Worm (Caenorhabditis elegans) whole organism, L4 larva: ENCODE results near the gene C04C3.7.
A peak's percentile ranks its signal among the peaks of the same experiment; 100 is the strongest.

Experiments
- F26F4.8 ChIP-seq: fragments of 200-800 bp; sonication (Bioruptor generic); conservative IDR thresholded peaks from 2 replicates; pipeline ENCODE4 v1.3.6; 2022; ENCODE audit warnings: missing genetic modification characterization, missing compliant biosample characterization
- F37D6.2 ChIP-seq: sonication (generic microtip); optimal IDR thresholded peaks from 2 replicates; lab custom pipeline; 2016; ENCODE audit warnings: mild to moderate bottlenecking, missing genetic modification characterization, missing compliant biosample characterization
- T20F7.1 ChIP-seq: fragments of 200-800 bp; sonication (Bioruptor generic); optimal IDR thresholded peaks from 2 replicates; lab custom pipeline; 2018; ENCODE audit warnings: mild to moderate bottlenecking, missing genetic modification characterization, missing compliant biosample characterization
- Y48G9A.11 ChIP-seq: fragments of 200-800 bp; sonication (Bioruptor generic); IDR thresholded peaks from 2 replicates; pipeline ENCODE4 v1.3.6; 2022; ENCODE audit warnings: missing genetic modification reagents, missing genetic modification characterization, missing compliant biosample characterization
- Y75B8A.6 ChIP-seq: fragments of 200-800 bp; sonication (Bioruptor generic); IDR thresholded peaks from 2 replicates; pipeline ENCODE4 v1.3.6; 2022; ENCODE audit warnings: missing genetic modification reagents, missing genetic modification characterization, missing compliant biosample characterization
- ZK337.2 ChIP-seq: fragments of 200-800 bp; sonication (Bioruptor generic); IDR thresholded peaks from 2 replicates; pipeline ENCODE4 v1.3.6; 2022; ENCODE audit warnings: missing genetic modification reagents, missing genetic modification characterization, missing compliant biosample characterization
- arid-1 ChIP-seq: fragments of 200-800 bp; sonication (Bioruptor generic); conservative IDR thresholded peaks from 2 replicates; pipeline ENCODE4 v1.3.6; 2022; ENCODE audit warnings: missing genetic modification reagents, missing genetic modification characterization, missing compliant biosample characterization
- ceh-28 ChIP-seq: fragments of 150-350 bp; optimal IDR thresholded peaks from 2 replicates; lab custom pipeline; 2014; ENCODE audit warnings: missing biosample characterization, missing genetic modification reagents, missing genetic modification characterization
- ceh-82 ChIP-seq: sonication (generic microtip); optimal IDR thresholded peaks from 2 replicates; lab custom pipeline; 2017; ENCODE audit warnings: missing biosample characterization, missing genetic modification characterization
- daf-12 ChIP-seq: fragments of 150-350 bp; optimal IDR thresholded peaks from 2 replicates; lab custom pipeline; 2014; ENCODE audit warnings: missing biosample characterization, missing genetic modification reagents, missing genetic modification characterization
- daf-19 ChIP-seq: fragments of 200-800 bp; sonication (Bioruptor generic); conservative IDR thresholded peaks from 2 replicates; pipeline ENCODE4 v1.3.6; 2022; ENCODE audit warnings: missing genetic modification characterization, missing compliant biosample characterization
- dmd-6 ChIP-seq: fragments of 200-800 bp; sonication (Bioruptor generic); IDR thresholded peaks from 2 replicates; pipeline ENCODE4 v1.3.6; 2022; ENCODE audit warnings: missing genetic modification reagents, missing genetic modification characterization, missing compliant biosample characterization
- duxl-1 ChIP-seq: sonication (generic microtip); optimal IDR thresholded peaks from 2 replicates; lab custom pipeline; 2016; ENCODE audit warnings: mild to moderate bottlenecking, missing genetic modification characterization, moderate library complexity, missing compliant biosample characterization; ENCODE audit not compliant: poor library complexity
- egl-43 ChIP-seq: fragments of 200-800 bp; sonication (Bioruptor generic); IDR thresholded peaks from 2 replicates; pipeline ENCODE4 v1.3.6; 2022; ENCODE audit warnings: missing genetic modification reagents, missing genetic modification characterization, missing compliant biosample characterization
- lin-1 ChIP-seq: fragments of 200-800 bp; sonication (Bioruptor generic); IDR thresholded peaks from 2 replicates; pipeline ENCODE4 v1.3.6; 2022; ENCODE audit warnings: missing genetic modification reagents, missing genetic modification characterization, missing compliant biosample characterization
- madf-9 ChIP-seq: fragments of 200-800 bp; sonication (Bioruptor generic); conservative IDR thresholded peaks from 2 replicates; pipeline ENCODE4 v1.3.6; 2022; ENCODE audit warnings: missing genetic modification reagents, missing genetic modification characterization, missing compliant biosample characterization
- mdt-29 ChIP-seq: fragments of 200-800 bp; sonication (Bioruptor generic); IDR thresholded peaks from 2 replicates; pipeline ENCODE4 v1.3.6; 2022; ENCODE audit warnings: missing genetic modification reagents, missing genetic modification characterization, missing compliant biosample characterization
- mes-2 ChIP-seq: sonication (generic microtip); optimal IDR thresholded peaks from 2 replicates; lab custom pipeline; 2016; ENCODE audit warnings: missing genotype, mild to moderate bottlenecking, missing genetic modification characterization, missing compliant biosample characterization; ENCODE audit not compliant: poor library complexity, severe bottlenecking
- mxl-3 ChIP-seq: fragments of 200-800 bp; sonication (Bioruptor generic); optimal IDR thresholded peaks from 2 replicates; lab custom pipeline; 2018; ENCODE audit warnings: mild to moderate bottlenecking, missing genetic modification characterization, missing compliant biosample characterization
- nhr-11 ChIP-seq: fragments of 150-350 bp; optimal IDR thresholded peaks from 2 replicates; lab custom pipeline; 2014; ENCODE audit warnings: missing biosample characterization, missing genetic modification characterization
- nhr-25 ChIP-seq: sonication (generic microtip); optimal IDR thresholded peaks from 2 replicates; lab custom pipeline; 2017; ENCODE audit warnings: missing genetic modification characterization, mild to moderate bottlenecking, missing compliant biosample characterization, antibody characterized with exemption, moderate library complexity, borderline replicate concordance; ENCODE audit not compliant: insufficient read depth
- nhr-6 ChIP-seq: fragments of 150-350 bp; optimal IDR thresholded peaks from 2 replicates; lab custom pipeline; 2014; ENCODE audit warnings: missing biosample characterization, missing genetic modification characterization
- pqm-1 ChIP-seq: sonication (generic microtip); optimal IDR thresholded peaks from 2 replicates; lab custom pipeline; 2017; ENCODE audit warnings: missing biosample characterization, missing genetic modification characterization
- saeg-2 ChIP-seq: fragments of 200-800 bp; sonication (Bioruptor generic); IDR thresholded peaks from 2 replicates; pipeline ENCODE4 v1.3.6; 2022; ENCODE audit warnings: missing genetic modification reagents, missing genetic modification characterization, missing compliant biosample characterization
- set-16 ChIP-seq: fragments of 200-800 bp; sonication (Bioruptor generic); IDR thresholded peaks from 2 replicates; pipeline ENCODE4 v1.3.6; 2022; ENCODE audit warnings: missing genetic modification reagents, missing genetic modification characterization, missing compliant biosample characterization
- skn-1 ChIP-seq: fragments of 150-350 bp; optimal IDR thresholded peaks from 2 replicates; lab custom pipeline; 2014; ENCODE audit warnings: missing biosample characterization, missing genetic modification characterization
- tra-1 ChIP-seq: fragments of 200-800 bp; sonication (Bioruptor generic); IDR thresholded peaks from 2 replicates; pipeline ENCODE4 v1.3.6; 2022; ENCODE audit warnings: missing genetic modification reagents, missing genetic modification characterization, missing compliant biosample characterization
- unc-130 ChIP-seq: sonication (generic microtip); optimal IDR thresholded peaks from 2 replicates; lab custom pipeline; 2016; ENCODE audit warnings: missing genetic modification reagents, missing genetic modification characterization, missing compliant biosample characterization
- unc-39 ChIP-seq: sonication (generic microtip); optimal IDR thresholded peaks from 2 replicates; lab custom pipeline; 2017; ENCODE audit warnings: missing biosample characterization, missing genetic modification characterization
- unc-62 ChIP-seq, 3 experiments: fragments of 150-350 bp in 1 of 3; sonication (generic microtip); optimal IDR thresholded peaks in 2 of 3; peaks in 1 of 3; 1 replicate in 1 of 3; 2 replicates in 2 of 3; lab custom pipeline; 2014 to 2017; ENCODE audit warnings: missing biosample characterization in 3 of 3, missing genetic modification characterization in 3 of 3, missing genetic modification reagents in 3 of 3, missing genotype in 1 of 3
- vab-7 ChIP-seq: fragments of 200-800 bp; sonication (Bioruptor generic); IDR thresholded peaks from 2 replicates; pipeline ENCODE4 v1.3.6; 2022; ENCODE audit warnings: missing genetic modification reagents, missing genetic modification characterization, missing compliant biosample characterization
- zag-1 ChIP-seq: fragments of 150-350 bp; optimal IDR thresholded peaks from 2 replicates; lab custom pipeline; 2014; ENCODE audit warnings: missing biosample characterization, missing genetic modification characterization
- zfp-2 ChIP-seq: sonication (generic microtip); optimal IDR thresholded peaks from 2 replicates; lab custom pipeline; 2016; ENCODE audit warnings: mild to moderate bottlenecking, missing genetic modification characterization, missing compliant biosample characterization
- ztf-11 ChIP-seq: fragments of 150-350 bp; optimal IDR thresholded peaks from 2 replicates; lab custom pipeline; 2014; ENCODE audit warnings: missing biosample characterization, missing genetic modification characterization

Gene C04C3.7

DNA sequence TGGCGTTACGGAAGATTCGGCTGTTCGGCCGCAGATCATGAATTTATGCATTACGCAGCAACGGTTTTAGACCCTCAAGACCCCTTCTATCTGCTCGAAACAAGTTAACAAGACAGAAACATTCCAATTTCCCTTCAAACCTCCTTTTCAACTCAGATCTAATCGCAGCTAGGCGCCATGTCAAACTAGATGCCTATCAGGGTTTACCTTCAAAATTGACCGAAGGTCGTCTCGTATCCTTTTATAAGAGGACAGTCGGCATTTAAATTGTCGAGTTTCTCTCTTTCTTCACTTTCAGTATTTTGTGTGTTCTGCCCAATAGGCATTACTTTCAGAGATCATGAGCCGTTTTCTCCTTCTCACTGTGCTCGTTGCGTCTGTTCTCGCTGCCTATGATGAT, 4.7 kb upstream of the C04C3.7 start, which contains the start of gene grd-13:
grd-13 (plus strand) TSS at position 291 of the 400 bp plus-strand sequence.
- no peak for TF ChIP-seq nhr-6 (tag; lab: Kevin White, UChicago)
- peak in 1 of 2 experiments; percentile 32 for TF ChIP-seq unc-62 (GFP tag; optimal IDR thresholded peaks at IDR 0.05 in 1 of 2; lab: Kevin White, UChicago)
- no peak for TF ChIP-seq unc-62 (tag; optimal IDR thresholded peaks at IDR 0.05; lab: Kevin White, UChicago)

DNA sequence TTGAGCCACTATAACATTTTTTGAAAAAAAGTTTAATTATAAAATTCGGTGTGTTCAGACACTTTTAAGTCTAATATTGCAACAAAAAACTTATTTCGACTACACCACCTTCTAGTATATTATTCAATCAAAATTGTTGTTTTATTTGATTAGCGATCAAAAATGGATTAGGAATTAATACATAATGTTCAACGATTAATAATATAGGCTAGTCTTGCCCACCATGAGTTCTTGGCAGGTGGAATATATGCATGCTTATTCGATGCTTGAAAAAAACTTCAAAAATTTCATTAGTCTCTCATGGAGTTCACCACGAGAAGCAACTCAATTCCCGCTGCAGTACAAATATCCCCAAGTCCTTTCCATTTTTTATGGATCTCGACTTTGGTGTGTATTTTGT, 2.7 kb upstream of the C04C3.7 start, which contains the start of gene srz-32:
srz-32 (plus strand) TSS at position 301 of the 400 bp plus-strand sequence.
- TF ChIP-seq Y75B8A.6 (GFP tag; lab: Robert Waterston, UW) (no peak), zfp-2 (tag; lab: Kevin White, UChicago) (no peak), tra-1 (no peak), vab-7 (GFP tag; lab: Robert Waterston, UW) (no peak), lin-1 (no peak), egl-43 (no peak), dmd-6 (GFP tag; lab: Robert Waterston, UW) (no peak), nhr-11 (tag; lab: Kevin White, UChicago) (no peak), pqm-1 (tag; lab: Kevin White, UChicago) (no peak), daf-19 (GFP tag; lab: Robert Waterston, UW) (no peak)

DNA sequence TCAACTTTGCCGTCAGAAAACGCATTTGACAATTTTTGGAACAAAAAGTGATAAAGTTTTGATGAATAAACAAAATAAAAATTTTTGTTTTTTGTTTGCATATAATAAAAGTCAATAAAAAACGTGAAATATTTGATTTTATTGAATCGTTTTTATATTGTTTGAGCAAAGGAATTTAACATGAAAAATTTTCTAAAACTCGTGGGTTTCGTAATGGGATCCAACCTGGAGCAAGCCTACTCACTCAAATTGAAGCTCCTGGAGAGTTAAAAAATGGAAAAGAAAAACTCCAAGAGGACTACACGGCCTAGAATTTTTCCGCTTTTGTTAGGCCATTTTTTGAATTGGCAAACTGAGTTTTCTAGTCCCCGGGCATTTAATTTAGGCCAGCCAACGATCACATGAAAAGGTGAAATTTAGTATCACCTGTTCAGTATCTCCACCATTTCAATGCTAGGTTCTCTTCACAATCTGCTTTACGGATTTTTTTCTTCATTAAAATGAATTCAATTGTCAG, 4.8 kb downstream of the C04C3.7 start, which contains the start of the genes C04C3.9 and srz-60:
C04C3.9 (minus strand) TSS at position 101 of the 517 bp plus-strand sequence.
srz-60 (plus strand) TSS at position 467 of the 517 bp plus-strand sequence.
- TF ChIP-seq daf-12 (tag; lab: Kevin White, UChicago) = no peak
- no peak for TF ChIP-seq mes-2 (tag; lab: Kevin White, UChicago)
- peak in 1 of 2 experiments; percentile 30 for TF ChIP-seq unc-62 (GFP tag; optimal IDR thresholded peaks at IDR 0.05 in 1 of 2; lab: Kevin White, UChicago)
- no peak for TF ChIP-seq unc-62 (tag; optimal IDR thresholded peaks at IDR 0.05; lab: Kevin White, UChicago)
- TF ChIP-seq F37D6.2 (tag; lab: Kevin White, UChicago) = no peak
- TF ChIP-seq F26F4.8 (GFP tag; lab: Robert Waterston, UW) = no peak
- no peak for TF ChIP-seq ZK337.2
- no peak for TF ChIP-seq saeg-2 (GFP tag; lab: Robert Waterston, UW)

DNA sequence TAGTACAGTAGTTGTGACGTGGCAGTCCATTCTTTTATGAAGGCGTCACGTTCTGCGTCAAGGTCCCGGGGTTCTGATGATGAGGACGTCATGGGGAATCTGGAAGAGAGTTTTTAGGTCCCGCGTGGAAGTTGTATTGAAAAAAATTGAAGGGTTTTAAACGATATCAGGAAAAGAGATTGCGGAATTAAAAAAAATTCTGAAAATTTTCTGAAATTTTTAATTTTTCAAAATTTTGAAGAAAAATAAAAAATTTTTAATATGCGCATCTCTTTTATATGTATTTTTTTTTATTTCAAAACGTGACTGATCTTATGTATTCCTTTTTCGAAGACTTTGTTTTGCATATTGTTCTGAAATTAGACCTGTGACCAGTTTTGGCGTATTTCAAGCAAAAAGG, 10.8 kb downstream of the C04C3.7 start, which contains the start of gene C04C3.6:
C04C3.6 (minus strand) TSS at position 101 of the 400 bp plus-strand sequence.
- TF ChIP-seq nhr-25 (tag; lab: Kevin White, UChicago) (no peak), arid-1 (no peak), mxl-3 (no peak), Y48G9A.11 (GFP tag; lab: Robert Waterston, UW) (no peak), unc-39 (tag; lab: Kevin White, UChicago) (no peak), ceh-82 (no peak)

DNA sequence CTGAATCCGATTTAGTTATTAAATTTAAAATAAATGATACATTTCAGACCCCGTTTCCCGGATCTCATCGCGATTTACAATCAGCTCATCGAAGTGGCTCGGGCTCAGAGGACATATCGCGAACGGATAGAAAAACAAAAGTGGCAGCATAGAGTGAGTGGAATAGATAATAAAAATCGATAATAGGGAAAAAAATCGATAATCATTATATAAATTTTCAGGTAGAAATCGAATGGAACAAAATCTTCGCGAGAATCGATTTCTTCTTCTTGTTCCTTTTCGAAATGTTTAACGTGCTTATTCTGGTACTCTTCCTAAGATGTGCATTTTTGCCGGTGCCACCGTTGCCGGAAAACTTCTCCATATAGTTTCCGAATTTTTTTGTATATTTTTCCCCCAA, 14.5 kb downstream of the C04C3.7 start:
- peak; percentile 61 for TF ChIP-seq ceh-28
- TF ChIP-seq Y75B8A.6 (GFP tag; lab: Robert Waterston, UW) = no peak
- TF ChIP-seq set-16 (GFP tag; lab: Robert Waterston, UW) = no peak

DNA sequence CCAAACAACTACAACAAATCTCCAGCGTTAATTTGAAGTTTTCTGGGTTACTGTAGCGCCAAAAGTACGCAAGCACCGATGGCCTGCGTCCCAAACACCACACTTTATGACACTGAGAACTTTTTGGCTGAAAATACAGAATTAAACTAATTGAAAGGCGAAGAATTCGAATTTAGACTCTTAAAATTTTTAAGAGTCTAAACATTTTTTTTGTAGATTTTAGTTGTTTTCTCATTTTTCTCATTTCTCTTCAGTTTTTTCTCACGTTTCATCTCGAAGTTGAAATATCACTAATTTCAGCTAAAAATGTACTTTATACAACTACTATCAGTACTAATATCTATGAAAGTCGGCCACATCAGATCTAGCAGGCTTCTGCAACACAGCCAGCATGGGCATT, 17.9 kb downstream of the C04C3.7 start, which contains the start of gene lgc-9:
lgc-9 (plus strand) TSS at position 301 of the 400 bp plus-strand sequence.
- TF ChIP-seq madf-9 = no peak
- no peak for TF ChIP-seq ztf-11
- TF ChIP-seq zag-1 (tag; lab: Kevin White, UChicago) = no peak
- no peak for TF ChIP-seq mdt-29 (GFP tag; lab: Robert Waterston, UW)
- no peak for TF ChIP-seq skn-1 (tag; lab: Kevin White, UChicago)
- no peak for TF ChIP-seq ZK337.2
- no peak for TF ChIP-seq duxl-1 (tag; lab: Kevin White, UChicago)
- no peak for TF ChIP-seq T20F7.1 (GFP tag; lab: Kevin White, UChicago)
- no peak for TF ChIP-seq unc-130
- TF ChIP-seq, all 104 proteins: peak for 0
